Worm (Caenorhabditis elegans): ENCODE data around the gene faah-1.

DNA sequence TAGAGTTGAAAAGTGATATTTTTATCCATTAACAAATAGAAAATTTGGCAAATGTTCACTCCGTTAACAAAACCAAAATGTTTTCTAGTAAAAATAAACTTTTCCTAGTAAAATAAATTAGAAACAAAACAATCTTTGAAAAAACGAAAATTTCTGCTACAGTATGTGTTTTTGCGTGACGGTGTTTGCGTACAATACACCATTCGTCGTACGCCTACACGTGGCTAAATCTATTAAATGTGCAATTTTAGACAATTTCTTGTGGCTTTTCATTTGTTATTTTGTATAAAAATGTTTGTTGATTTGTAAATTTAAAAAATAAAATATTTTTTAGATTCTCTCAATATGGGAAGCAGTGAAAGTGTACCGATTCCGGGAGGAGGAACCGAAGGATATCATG, 46.0 kb upstream of the faah-1 start, which contains the start of gene Y42H9AR.1:
- TF ChIP-seq ama-1 (optimal IDR thresholded peaks at IDR 0.05) (no peak), unc-55 (GFP tag; optimal IDR thresholded peaks at IDR 0.05) (no peak), nhr-129 (tag; optimal IDR thresholded peaks at IDR 0.05) (no peak), nhr-237 (tag; optimal IDR thresholded peaks at IDR 0.05) (no peak), zag-1 (tag; optimal IDR thresholded peaks at IDR 0.05) (no peak)
